Worm (Caenorhabditis elegans) whole organism, late embryonic: ENCODE measurements around the gene trf-1.

Experiments used
- F13H6.1 ChIP-seq: sonication (generic microtip); optimal IDR thresholded peaks from 2 replicates; lab custom pipeline; 2016; ENCODE audit warnings: missing genetic modification characterization, missing compliant biosample characterization
- ama-1 ChIP-seq: fragments of 150-350 bp; optimal IDR thresholded peaks from 2 replicates; lab custom pipeline; 2014
- ceh-22 ChIP-seq: sonication (generic microtip); optimal IDR thresholded peaks from 2 replicates; lab custom pipeline; 2017; ENCODE audit warnings: missing biosample characterization, missing genetic modification characterization
- ceh-34 ChIP-seq: sonication (generic microtip); optimal IDR thresholded peaks from 2 replicates; lab custom pipeline; 2016; ENCODE audit warnings: mild to moderate bottlenecking, missing genetic modification characterization, missing compliant biosample characterization
- elt-2 ChIP-seq: sonication (generic microtip); optimal IDR thresholded peaks from 2 replicates; lab custom pipeline; 2016; ENCODE audit warnings: missing genetic modification reagents, missing genetic modification characterization, missing compliant biosample characterization
- fkh-10 ChIP-seq: fragments of 150-350 bp; optimal IDR thresholded peaks from 2 replicates; lab custom pipeline; 2014; ENCODE audit warnings: missing biosample characterization, missing genetic modification reagents, missing genetic modification characterization
- hlh-15 ChIP-seq: sonication (generic microtip); optimal IDR thresholded peaks from 2 replicates; lab custom pipeline; 2016; ENCODE audit warnings: missing genetic modification characterization, missing compliant biosample characterization
- hlh-8 ChIP-seq: sonication (generic microtip); optimal IDR thresholded peaks from 2 replicates; lab custom pipeline; 2016; ENCODE audit warnings: missing genotype, missing genetic modification characterization, missing compliant biosample characterization
- mec-3 ChIP-seq: sonication (generic microtip); optimal IDR thresholded peaks from 2 replicates; lab custom pipeline; 2016; ENCODE audit warnings: borderline replicate concordance, missing genetic modification characterization, missing compliant biosample characterization
- nfya-1 ChIP-seq: sonication (generic microtip); optimal IDR thresholded peaks from 2 replicates; lab custom pipeline; 2017; ENCODE audit warnings: missing genetic modification characterization, mild to moderate bottlenecking, missing compliant biosample characterization, antibody characterized with exemption, moderate library complexity
- pha-2 ChIP-seq: sonication (generic microtip); optimal IDR thresholded peaks from 2 replicates; lab custom pipeline; 2017; ENCODE audit warnings: mild to moderate bottlenecking, missing genetic modification characterization, missing compliant biosample characterization
- pha-4 ChIP-seq: fragments of 150-350 bp; optimal IDR thresholded peaks from 2 replicates; lab custom pipeline; 2018; ENCODE audit warnings: missing biosample characterization, missing genetic modification reagents, missing genetic modification characterization
- tbx-7 ChIP-seq: sonication (generic microtip); optimal IDR thresholded peaks from 2 replicates; lab custom pipeline; 2016; ENCODE audit warnings: missing genotype, missing genetic modification characterization, missing compliant biosample characterization
- unc-3 ChIP-seq, 2 experiments: fragments of 200-800 bp in 1 of 2; sonication (Bioruptor generic) in 1 of 2; sonication (generic microtip) in 1 of 2; conservative IDR thresholded peaks in 1 of 2; optimal IDR thresholded peaks in 1 of 2; 2 replicates each; pipeline versions ENCODE4 v1.3.6 to Lab custom; 2016 to 2022; ENCODE audit warnings: missing compliant biosample characterization in 2 of 2, missing genetic modification characterization in 2 of 2, missing genetic modification reagents in 1 of 2

DNA sequence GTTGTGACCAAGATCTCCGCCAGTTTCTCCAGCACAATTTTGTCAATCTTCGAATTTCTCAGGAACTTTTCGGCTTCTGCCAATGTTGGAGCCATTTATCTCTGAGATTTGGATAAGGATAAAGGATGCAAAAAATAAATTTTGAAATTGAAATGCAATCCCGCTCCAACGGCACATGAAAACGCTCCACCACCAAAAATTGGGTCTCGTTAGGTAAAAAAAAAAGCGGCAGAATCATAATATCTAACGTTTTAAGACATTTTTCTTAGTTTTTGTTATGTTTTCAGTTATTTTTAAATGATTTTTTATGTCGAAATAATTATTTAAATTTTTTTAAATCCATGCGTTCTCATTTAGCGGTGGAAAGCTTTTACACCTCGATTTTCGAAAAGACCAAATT is 4.1 kb downstream of the trf-1 start, which contains the start of gene F45G2.7:
- TF ChIP-seq tbx-7 (tag; lab: Kevin White, UChicago): no peak
- no peak for TF ChIP-seq nfya-1
- no peak for TF ChIP-seq pha-2 (tag; lab: Kevin White, UChicago)
- no peak for TF ChIP-seq hlh-8 (tag; lab: Kevin White, UChicago)
- TF ChIP-seq F13H6.1 (tag; lab: Kevin White, UChicago): no peak
- TF ChIP-seq unc-3 (GFP tag; conservative IDR thresholded peaks at IDR 0.05; lab: Robert Waterston, UW): no peak
- TF ChIP-seq unc-3 (tag; optimal IDR thresholded peaks at IDR 0.05; lab: Kevin White, UChicago): no peak
- TF ChIP-seq ceh-22 (tag; lab: Kevin White, UChicago): no peak
- TF ChIP-seq elt-2 (tag; lab: Kevin White, UChicago): no peak
- TF ChIP-seq pha-4 (tag; lab: Kevin White, UChicago): no peak
- TF ChIP-seq ama-1: no peak
- no peak for TF ChIP-seq mec-3 (tag; lab: Kevin White, UChicago)
- no peak for TF ChIP-seq hlh-15 (tag; lab: Kevin White, UChicago)
- no peak for TF ChIP-seq ceh-34 (tag; lab: Kevin White, UChicago)
- no peak for TF ChIP-seq fkh-10
